Worm (Caenorhabditis elegans) whole organism, L4/young adult: ENCODE measurements around the gene F49E12.7.

Experiments used
- W03F9.2 ChIP-seq: fragments of 150-350 bp; optimal IDR thresholded peaks from 2 replicates; lab custom pipeline; 2014; ENCODE audit warnings: missing biosample characterization, missing genetic modification characterization
- dao-5 ChIP-seq: sonication (generic microtip); optimal IDR thresholded peaks from 2 replicates; lab custom pipeline; 2016; ENCODE audit warnings: missing genotype, missing genetic modification characterization, moderate library complexity, missing compliant biosample characterization
- him-1 ChIP-seq: sonication (generic microtip); optimal IDR thresholded peaks from 2 replicates; lab custom pipeline; 2016; ENCODE audit warnings: missing genotype, missing genetic modification reagents, missing genetic modification characterization, missing compliant biosample characterization

DNA sequence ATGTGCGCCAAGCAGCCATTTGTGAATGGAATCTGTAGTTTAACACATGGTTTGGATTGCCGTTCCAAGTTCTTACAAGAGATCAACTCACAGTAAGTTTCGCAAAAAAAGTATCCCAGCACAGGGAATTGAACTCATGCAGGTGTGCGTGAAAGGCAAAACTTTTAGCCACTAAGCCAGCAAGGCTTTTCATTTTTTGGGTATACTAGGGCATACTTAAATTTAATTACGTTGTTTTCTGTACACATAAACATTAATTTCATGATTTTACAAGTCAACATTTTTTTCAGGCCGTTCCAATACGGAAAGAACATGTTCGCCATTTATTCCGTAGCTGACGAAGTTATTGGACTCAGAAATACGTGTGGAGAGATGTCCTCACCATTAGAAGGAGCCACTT, 45.6 kb upstream of the F49E12.7 start:
- no peak for TF ChIP-seq W03F9.2
- no peak for TF ChIP-seq him-1 (tag; lab: Kevin White, UChicago)
- TF ChIP-seq dao-5, result peak; percentile 86
